Worm (Caenorhabditis elegans) whole organism, late embryonic: ENCODE data around the gene Y55F3C.10.

Experiments used
- C38D4.7 ChIP-seq: fragments of 200-800 bp; sonication (Bioruptor generic); optimal IDR thresholded peaks from 2 replicates; lab custom pipeline; 2018; ENCODE audit warnings: mild to moderate bottlenecking, missing genetic modification characterization, moderate library complexity, missing compliant biosample characterization
- K02D7.2 ChIP-seq: sonication (generic microtip); optimal IDR thresholded peaks from 2 replicates; lab custom pipeline; 2017; ENCODE audit warnings: mild to moderate bottlenecking, missing genetic modification characterization, missing compliant biosample characterization
- K09A11.1 ChIP-seq: sonication (generic microtip); optimal IDR thresholded peaks from 2 replicates; lab custom pipeline; 2017; ENCODE audit warnings: antibody characterized with exemption, mild to moderate bottlenecking, missing genetic modification characterization, missing compliant biosample characterization; ENCODE audit not compliant: insufficient read depth
- Y22D7AL.16 ChIP-seq: sonication (generic microtip); optimal IDR thresholded peaks from 2 replicates; lab custom pipeline; 2016; ENCODE audit warnings: missing genetic modification characterization, missing compliant biosample characterization
- ama-1 ChIP-seq: fragments of 150-350 bp; optimal IDR thresholded peaks from 2 replicates; lab custom pipeline; 2014
- ceh-14 ChIP-seq: sonication (generic microtip); optimal IDR thresholded peaks from 2 replicates; lab custom pipeline; 2016; ENCODE audit warnings: missing genotype, missing genetic modification characterization, missing compliant biosample characterization
- ceh-2 ChIP-seq: sonication (generic microtip); optimal IDR thresholded peaks from 2 replicates; lab custom pipeline; 2016; ENCODE audit warnings: missing genotype, missing genetic modification characterization, missing compliant biosample characterization
- ceh-24 ChIP-seq: sonication (generic microtip); optimal IDR thresholded peaks from 2 replicates; lab custom pipeline; 2016; ENCODE audit warnings: mild to moderate bottlenecking, missing genetic modification characterization, missing compliant biosample characterization
- ceh-30 ChIP-seq: fragments of 150-350 bp; optimal IDR thresholded peaks from 2 replicates; lab custom pipeline; 2014; ENCODE audit warnings: missing biosample characterization, missing genetic modification characterization
- ceh-34 ChIP-seq: sonication (generic microtip); optimal IDR thresholded peaks from 2 replicates; lab custom pipeline; 2016; ENCODE audit warnings: mild to moderate bottlenecking, missing genetic modification characterization, missing compliant biosample characterization
- ceh-45 ChIP-seq: fragments of 200-800 bp; sonication (Bioruptor generic); IDR thresholded peaks from 2 replicates; pipeline ENCODE4 v1.3.6; 2022; ENCODE audit warnings: missing genetic modification reagents, missing genetic modification characterization, missing compliant biosample characterization
- ceh-6 ChIP-seq: fragments of 200-800 bp; sonication (Bioruptor generic); optimal IDR thresholded peaks from 2 replicates; lab custom pipeline; 2018; ENCODE audit warnings: mild to moderate bottlenecking, missing genetic modification characterization, missing compliant biosample characterization
- ceh-9 ChIP-seq: sonication (generic microtip); optimal IDR thresholded peaks from 2 replicates; lab custom pipeline; 2016; ENCODE audit warnings: mild to moderate bottlenecking, missing genetic modification characterization, inconsistent platforms, missing compliant biosample characterization
- elt-2 ChIP-seq: sonication (generic microtip); optimal IDR thresholded peaks from 2 replicates; lab custom pipeline; 2016; ENCODE audit warnings: missing genetic modification reagents, missing genetic modification characterization, missing compliant biosample characterization
- elt-4 ChIP-seq: sonication (generic microtip); optimal IDR thresholded peaks from 2 replicates; lab custom pipeline; 2016; ENCODE audit warnings: missing genetic modification characterization, missing compliant biosample characterization
- eyg-1 ChIP-seq: sonication (generic microtip); optimal IDR thresholded peaks from 2 replicates; lab custom pipeline; 2016; ENCODE audit warnings: missing genotype, missing genetic modification characterization, missing compliant biosample characterization
- fkh-10 ChIP-seq: fragments of 150-350 bp; optimal IDR thresholded peaks from 2 replicates; lab custom pipeline; 2014; ENCODE audit warnings: missing biosample characterization, missing genetic modification reagents, missing genetic modification characterization
- fkh-6 ChIP-seq: sonication (generic microtip); optimal IDR thresholded peaks from 2 replicates; lab custom pipeline; 2016; ENCODE audit warnings: missing genetic modification characterization, missing compliant biosample characterization
- hlh-15 ChIP-seq: sonication (generic microtip); optimal IDR thresholded peaks from 2 replicates; lab custom pipeline; 2016; ENCODE audit warnings: missing genetic modification characterization, missing compliant biosample characterization
- mec-3 ChIP-seq: sonication (generic microtip); optimal IDR thresholded peaks from 2 replicates; lab custom pipeline; 2016; ENCODE audit warnings: borderline replicate concordance, missing genetic modification characterization, missing compliant biosample characterization
- nfya-1 ChIP-seq: sonication (generic microtip); optimal IDR thresholded peaks from 2 replicates; lab custom pipeline; 2017; ENCODE audit warnings: missing genetic modification characterization, mild to moderate bottlenecking, missing compliant biosample characterization, antibody characterized with exemption, moderate library complexity
- nhr-11 ChIP-seq: fragments of 150-350 bp; optimal IDR thresholded peaks from 2 replicates; lab custom pipeline; 2014; ENCODE audit warnings: missing biosample characterization, missing genetic modification characterization
- nhr-232 ChIP-seq: sonication (generic microtip); optimal IDR thresholded peaks from 2 replicates; lab custom pipeline; 2016; ENCODE audit warnings: missing genetic modification characterization, missing compliant biosample characterization
- odd-2 ChIP-seq: sonication (generic microtip); optimal IDR thresholded peaks from 2 replicates; lab custom pipeline; 2017; ENCODE audit warnings: antibody characterized with exemption, mild to moderate bottlenecking, missing genetic modification characterization, missing compliant biosample characterization
- pat-9 ChIP-seq: fragments of 200-800 bp; sonication (Bioruptor generic); optimal IDR thresholded peaks from 2 replicates; lab custom pipeline; 2018; ENCODE audit warnings: mild to moderate bottlenecking, missing genetic modification characterization, moderate library complexity, missing compliant biosample characterization
- pqm-1 ChIP-seq: sonication (generic microtip); optimal IDR thresholded peaks from 2 replicates; lab custom pipeline; 2016; ENCODE audit warnings: missing genetic modification characterization, missing compliant biosample characterization
- pros-1 ChIP-seq: fragments of 150-350 bp; optimal IDR thresholded peaks from 2 replicates; lab custom pipeline; 2014; ENCODE audit warnings: missing biosample characterization, missing genetic modification reagents, missing genetic modification characterization
- ref-2 ChIP-seq: sonication (generic microtip); optimal IDR thresholded peaks from 2 replicates; lab custom pipeline; 2016; ENCODE audit warnings: missing genetic modification characterization, missing compliant biosample characterization
- rnt-1 ChIP-seq: sonication (generic microtip); optimal IDR thresholded peaks from 2 replicates; lab custom pipeline; 2016; ENCODE audit warnings: missing genetic modification characterization, missing compliant biosample characterization
- sox-4 ChIP-seq: sonication (generic microtip); optimal IDR thresholded peaks from 2 replicates; lab custom pipeline; 2017; ENCODE audit warnings: mild to moderate bottlenecking, missing genetic modification characterization, inconsistent platforms, missing compliant biosample characterization
- syd-9 ChIP-seq: sonication (generic microtip); optimal IDR thresholded peaks from 2 replicates; lab custom pipeline; 2016; ENCODE audit warnings: mild to moderate bottlenecking, missing genetic modification characterization, moderate library complexity, missing compliant biosample characterization
- tbx-2 ChIP-seq: sonication (generic microtip); optimal IDR thresholded peaks from 2 replicates; lab custom pipeline; 2016; ENCODE audit warnings: missing genetic modification characterization, missing compliant biosample characterization
- tbx-7 ChIP-seq: sonication (generic microtip); optimal IDR thresholded peaks from 2 replicates; lab custom pipeline; 2016; ENCODE audit warnings: missing genotype, missing genetic modification characterization, missing compliant biosample characterization
- unc-3 ChIP-seq, 2 experiments: fragments of 200-800 bp in 1 of 2; sonication (Bioruptor generic) in 1 of 2; sonication (generic microtip) in 1 of 2; conservative IDR thresholded peaks in 1 of 2; optimal IDR thresholded peaks in 1 of 2; 2 replicates each; pipeline versions ENCODE4 v1.3.6 to Lab custom; 2016 to 2022; ENCODE audit warnings: missing compliant biosample characterization in 2 of 2, missing genetic modification characterization in 2 of 2, missing genetic modification reagents in 1 of 2
- unc-55 ChIP-seq: sonication (generic microtip); optimal IDR thresholded peaks from 2 replicates; lab custom pipeline; 2017; ENCODE audit warnings: missing biosample characterization, missing genetic modification reagents, missing genetic modification characterization
- zip-5 ChIP-seq: sonication (generic microtip); optimal IDR thresholded peaks from 2 replicates; lab custom pipeline; 2016; ENCODE audit warnings: missing genetic modification characterization, missing compliant biosample characterization
- ztf-16 ChIP-seq: sonication (generic microtip); optimal IDR thresholded peaks from 2 replicates; lab custom pipeline; 2017; ENCODE audit warnings: missing genetic modification characterization, missing compliant biosample characterization

The Y55F3C.10 gene

DNA sequence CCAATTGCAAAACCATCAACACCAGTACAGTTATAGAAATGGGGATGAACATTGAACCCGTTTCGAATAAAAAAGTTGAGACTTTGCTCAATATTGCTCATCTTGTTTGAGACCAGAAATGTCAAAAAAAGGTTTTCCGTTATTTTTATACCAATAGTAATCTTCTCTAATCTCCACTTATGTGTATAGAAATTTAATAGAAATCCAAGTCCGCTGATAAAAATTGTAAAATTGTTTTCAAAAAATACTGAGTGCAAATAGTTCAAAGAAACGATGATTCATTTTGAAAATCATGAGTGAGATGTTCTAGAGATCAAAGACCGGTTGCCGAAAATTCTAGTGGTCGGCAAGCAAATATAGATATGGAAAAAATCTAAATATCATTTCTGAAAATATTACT, at the start of gene Y55F3C.10:
Y55F3C.10 (minus strand) TSS at position 101 of the 400 bp plus-strand sequence.
- no peak for TF ChIP-seq sox-4 (tag; lab: Kevin White, UChicago)
- TF ChIP-seq pros-1: no peak
- no peak for TF ChIP-seq tbx-2
- TF ChIP-seq rnt-1: no peak
- no peak for TF ChIP-seq nfya-1 (tag; lab: Kevin White, UChicago)
- no peak for TF ChIP-seq unc-3 (GFP tag; conservative IDR thresholded peaks at IDR 0.05; lab: Robert Waterston, UW)
- no peak for TF ChIP-seq unc-3 (tag; optimal IDR thresholded peaks at IDR 0.05; lab: Kevin White, UChicago)
- no peak for TF ChIP-seq nhr-11 (tag; lab: Kevin White, UChicago)
- TF ChIP-seq C38D4.7 (GFP tag; lab: Kevin White, UChicago): no peak
- TF ChIP-seq nhr-232 (tag; lab: Kevin White, UChicago): no peak
- no peak for TF ChIP-seq ceh-34
- TF ChIP-seq Y22D7AL.16 (tag; lab: Kevin White, UChicago): no peak
- TF ChIP-seq eyg-1 (tag; lab: Kevin White, UChicago): no peak
- no peak for TF ChIP-seq unc-55 (GFP tag; lab: Kevin White, UChicago)
- no peak for TF ChIP-seq elt-2
- no peak for TF ChIP-seq ceh-24
- TF ChIP-seq zip-5 (tag; lab: Kevin White, UChicago): no peak
- TF ChIP-seq syd-9 (tag; lab: Kevin White, UChicago): no peak
- no peak for TF ChIP-seq ceh-2 (tag; lab: Kevin White, UChicago)
- no peak for TF ChIP-seq mec-3 (tag; lab: Kevin White, UChicago)
- TF ChIP-seq hlh-15 (tag; lab: Kevin White, UChicago): no peak

DNA sequence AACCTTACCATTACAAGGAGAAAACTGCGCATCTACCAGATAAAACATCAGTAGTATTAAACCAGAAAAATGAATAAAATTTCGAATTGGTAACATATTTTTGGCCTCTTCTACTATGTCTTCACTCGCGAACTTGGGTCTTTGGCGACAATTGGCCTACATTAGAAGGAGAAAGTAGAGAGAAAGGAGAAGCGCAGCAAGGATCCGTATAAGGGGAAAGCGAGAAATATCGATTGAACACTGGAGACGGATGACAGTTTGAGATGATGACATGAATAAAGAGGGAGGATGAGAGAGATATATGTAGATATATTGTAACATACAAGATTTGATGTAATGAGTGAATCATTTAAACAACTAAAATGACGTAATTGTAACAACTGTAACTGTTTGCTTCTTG, 49.1 kb upstream of the Y55F3C.10 start, which contains the start of gene F56B3.2:
F56B3.2 (minus strand) TSS at position 273 of the 400 bp plus-strand sequence.
- TF ChIP-seq tbx-2 (no peak), pqm-1 (tag; lab: Kevin White, UChicago) (no peak), nfya-1 (tag; lab: Kevin White, UChicago) (no peak), unc-3 (GFP tag; conservative IDR thresholded peaks at IDR 0.05; lab: Robert Waterston, UW) (no peak), unc-3 (tag; optimal IDR thresholded peaks at IDR 0.05; lab: Kevin White, UChicago) (no peak), sox-4 (tag; lab: Kevin White, UChicago) (no peak), ceh-14 (no peak), ztf-16 (tag; lab: Kevin White, UChicago) (no peak), ama-1 (lab: Kevin White, UChicago) (no peak), tbx-7 (tag; lab: Kevin White, UChicago) (no peak), nhr-232 (tag; lab: Kevin White, UChicago) (no peak), mec-3 (tag; lab: Kevin White, UChicago) (no peak), fkh-10 (GFP tag; lab: Kevin White, UChicago) (no peak), odd-2 (tag; lab: Kevin White, UChicago) (no peak), Y22D7AL.16 (tag; lab: Kevin White, UChicago) (no peak), ceh-45 (GFP tag; lab: Robert Waterston, UW) (no peak), ceh-9 (no peak), unc-55 (GFP tag; lab: Kevin White, UChicago) (no peak), zip-5 (tag; lab: Kevin White, UChicago) (no peak)
- TF ChIP-seq, all 69 proteins: peak for 0

- TF ChIP-seq ceh-6 (GFP tag; lab: Kevin White, UChicago): no peak
- TF ChIP-seq ceh-45 (GFP tag; lab: Robert Waterston, UW): no peak
- TF ChIP-seq elt-2: no peak
- no peak for TF ChIP-seq elt-4 (tag; lab: Kevin White, UChicago)
- TF ChIP-seq K09A11.1: no peak
- TF ChIP-seq ceh-30 (tag; lab: Kevin White, UChicago): no peak
- no peak for TF ChIP-seq ref-2 (tag; lab: Kevin White, UChicago)
- TF ChIP-seq fkh-6: no peak
- TF ChIP-seq K02D7.2 (tag; lab: Kevin White, UChicago): no peak
- TF ChIP-seq pat-9 (tag; lab: Kevin White, UChicago): no peak
- TF ChIP-seq, all 69 proteins: peak for 0
These were observed 44.3 kb upstream of the Y55F3C.10 start, which contains the start of gene col-103 for ce11 chrIV:763377-764063. TSS of gene col-103 (minus strand) at chrIV:763678.
